Fruit fly (Drosophila melanogaster): ENCODE measurements around the gene PQBP1.

Gene PQBP1

dm6 chr3R:25046023-25046422 lies 19.6 kb upstream of the PQBP1 start, which contains the start of gene CG11786:
TSS of gene CG11786 (plus strand) at chr3R:25046323.
- TF ChIP-seq CrebA (GFP tag; optimal IDR thresholded peaks at IDR 0.05; ENCODE audit: borderline replicate concordance): no peak
- TF ChIP-seq fru (GFP tag; optimal IDR thresholded peaks at IDR 0.05): no peak
- no peak for TF ChIP-seq Vsx2 (GFP tag; optimal IDR thresholded peaks at IDR 0.05; ENCODE audit: partially characterized antibody)
- no peak for TF ChIP-seq Rel (GFP tag; optimal IDR thresholded peaks at IDR 0.05)
- no peak for TF ChIP-seq Rel (tag; optimal IDR thresholded peaks at IDR 0.05)
- TF ChIP-seq woc (GFP tag; optimal IDR thresholded peaks at IDR 0.05): no peak
- no peak for TF ChIP-seq brk (GFP tag; optimal IDR thresholded peaks at IDR 0.05)
- TF ChIP-seq Hr78 (GFP tag; optimal IDR thresholded peaks at IDR 0.05): no peak
- TF ChIP-seq h (GFP tag; optimal IDR thresholded peaks at IDR 0.05): no peak
- no peak for TF ChIP-seq sv (GFP tag; optimal IDR thresholded peaks at IDR 0.05)
- TF ChIP-seq pan (optimal IDR thresholded peaks at IDR 0.05): no peak
- no peak for TF ChIP-seq GATAd (GFP tag; optimal IDR thresholded peaks at IDR 0.05)
- TF ChIP-seq jim (GFP tag; optimal IDR thresholded peaks at IDR 0.05): no peak
- no peak for TF ChIP-seq usp (GFP tag; optimal IDR thresholded peaks at IDR 0.05)
- no peak for TF ChIP-seq ey (GFP tag; optimal IDR thresholded peaks at IDR 0.05)
- no peak for TF ChIP-seq Abd-B (GFP tag; optimal IDR thresholded peaks at IDR 0.05)
- TF ChIP-seq OdsH (GFP tag; optimal IDR thresholded peaks at IDR 0.05): no peak
- no peak for TF ChIP-seq Hnf4 (GFP tag; optimal IDR thresholded peaks at IDR 0.05)

- peak; percentile 90 for TF ChIP-seq woc (GFP tag; optimal IDR thresholded peaks at IDR 0.05)
- no peak for TF ChIP-seq HLH106 (tag; optimal IDR thresholded peaks at IDR 0.05)
- TF ChIP-seq Rel (GFP tag; optimal IDR thresholded peaks at IDR 0.05): no peak
- no peak for TF ChIP-seq Rel (tag; optimal IDR thresholded peaks at IDR 0.05)
- no peak for TF ChIP-seq OdsH (GFP tag; optimal IDR thresholded peaks at IDR 0.05)
- no peak for TF ChIP-seq Dfd (GFP tag; optimal IDR thresholded peaks at IDR 0.05)
- peak; percentile 92 for TF ChIP-seq Myc (optimal IDR thresholded peaks at IDR 0.05)
- no peak for TF ChIP-seq brk (GFP tag; optimal IDR thresholded peaks at IDR 0.05)
- TF ChIP-seq Mio (GFP tag; optimal IDR thresholded peaks at IDR 0.05): no peak
- peak; percentile 19 for TF ChIP-seq Hr83 (GFP tag; optimal IDR thresholded peaks at IDR 0.05; ENCODE audit: poor library complexity, severe bottlenecking)
- TF ChIP-seq fru (GFP tag; optimal IDR thresholded peaks at IDR 0.05): no peak
- TF ChIP-seq Vsx2 (GFP tag; optimal IDR thresholded peaks at IDR 0.05; ENCODE audit: partially characterized antibody): no peak
- TF ChIP-seq GATAd (GFP tag; optimal IDR thresholded peaks at IDR 0.05): no peak
- TF ChIP-seq Jra (GFP tag; optimal IDR thresholded peaks at IDR 0.05): peak; percentile 31
- no peak for TF ChIP-seq CG9705 (GFP tag; optimal IDR thresholded peaks at IDR 0.05)
- no peak for TF ChIP-seq Hnf4 (GFP tag; optimal IDR thresholded peaks at IDR 0.05)
- TF ChIP-seq lola (GFP tag; optimal IDR thresholded peaks at IDR 0.05): no peak
- no peak for TF ChIP-seq dmrt93B (GFP tag; optimal IDR thresholded peaks at IDR 0.05)
- no peak for TF ChIP-seq br (GFP tag; optimal IDR thresholded peaks at IDR 0.05)
- no peak for TF ChIP-seq N (GFP tag; optimal IDR thresholded peaks at IDR 0.05)
- TF ChIP-seq CrebA (GFP tag; optimal IDR thresholded peaks at IDR 0.05; ENCODE audit: borderline replicate concordance): no peak
- TF ChIP-seq dsf (GFP tag; optimal IDR thresholded peaks at IDR 0.05; ENCODE audit: borderline replicate concordance): no peak
- no peak for TF ChIP-seq Abd-B (GFP tag; optimal IDR thresholded peaks at IDR 0.05)
- no peak for TF ChIP-seq foxo (GFP tag; optimal IDR thresholded peaks at IDR 0.05)
- TF ChIP-seq jim (GFP tag; optimal IDR thresholded peaks at IDR 0.05): no peak
Observed at dm6 chr3R:25047504-25047903, 18.1 kb upstream of the PQBP1 start, which contains the start of gene CG11790. TSS of gene CG11790 (plus strand) at chr3R:25047706.

dm6 chr3R:25049383-25049741 lies 16.2 kb upstream of the PQBP1 start, which contains the start of gene CG11791:
TSS of gene CG11791 (plus strand) at chr3R:25049616.
- TF ChIP-seq brk (GFP tag; optimal IDR thresholded peaks at IDR 0.05): no peak
- no peak for TF ChIP-seq HLH106 (tag; optimal IDR thresholded peaks at IDR 0.05)
- peak; percentile 46 for TF ChIP-seq Myc (optimal IDR thresholded peaks at IDR 0.05)

dm6 chr3R:25049742-25050517 lies 15.7 kb upstream of the PQBP1 start:
- TF ChIP-seq psq (GFP tag; optimal IDR thresholded peaks at IDR 0.05) (peak; percentile 41), br (GFP tag; optimal IDR thresholded peaks at IDR 0.05) (peak; percentile 19), Hnf4 (GFP tag; optimal IDR thresholded peaks at IDR 0.05) (peak; percentile 55), Rel (GFP tag; optimal IDR thresholded peaks at IDR 0.05) (peak; percentile 80), Rel (tag; optimal IDR thresholded peaks at IDR 0.05) (peak; percentile 97), dsf (GFP tag; optimal IDR thresholded peaks at IDR 0.05; ENCODE audit: borderline replicate concordance) (peak; percentile 22), CG32264 (GFP tag; optimal IDR thresholded peaks at IDR 0.05) (no peak), jim (GFP tag; optimal IDR thresholded peaks at IDR 0.05) (peak; percentile 61), foxo (GFP tag; optimal IDR thresholded peaks at IDR 0.05) (peak; percentile 29 to 48), N (GFP tag; optimal IDR thresholded peaks at IDR 0.05) (peak; percentile 82), dmrt93B (GFP tag; optimal IDR thresholded peaks at IDR 0.05) (no peak), pan (optimal IDR thresholded peaks at IDR 0.05) (no peak), HLH106 (tag; optimal IDR thresholded peaks at IDR 0.05) (peak; percentile 39), sv (GFP tag; optimal IDR thresholded peaks at IDR 0.05) (no peak), usp (GFP tag; optimal IDR thresholded peaks at IDR 0.05) (no peak), rgr (GFP tag; optimal IDR thresholded peaks at IDR 0.05) (peak; percentile 61), CG9705 (GFP tag; optimal IDR thresholded peaks at IDR 0.05) (peak; percentile 30), GATAd (GFP tag; optimal IDR thresholded peaks at IDR 0.05) (no peak), Dif (GFP tag; optimal IDR thresholded peaks at IDR 0.05; ENCODE audit: partially characterized antibody) (peak; percentile 88), fru (GFP tag; optimal IDR thresholded peaks at IDR 0.05) (no peak), ey (GFP tag; optimal IDR thresholded peaks at IDR 0.05) (peak; percentile 40), dl (GFP tag; optimal IDR thresholded peaks at IDR 0.05; ENCODE audit: insufficient read depth in 1 of 2, partially characterized antibody in 2 of 2) (peak; percentile 63 to 78), tai (GFP tag; optimal IDR thresholded peaks at IDR 0.05) (peak; percentile 75), brk (GFP tag; optimal IDR thresholded peaks at IDR 0.05) (peak; percentile 88), lola (GFP tag; optimal IDR thresholded peaks at IDR 0.05) (no peak), sage (GFP tag; optimal IDR thresholded peaks at IDR 0.05) (peak; percentile 84), woc (GFP tag; optimal IDR thresholded peaks at IDR 0.05) (peak; percentile 52), Jra (GFP tag; optimal IDR thresholded peaks at IDR 0.05) (peak; percentile 79), h (GFP tag; optimal IDR thresholded peaks at IDR 0.05) (peak; percentile 71)
